Worm (Caenorhabditis elegans) whole organism, late embryonic: ENCODE results near the gene C24D10.6.
A peak's percentile ranks its signal among the peaks of the same experiment; 100 is the strongest.

ENCODE experiments used
- K02D7.2 ChIP-seq: sonication (generic microtip); optimal IDR thresholded peaks from 2 replicates; lab custom pipeline; 2017; ENCODE audit warnings: mild to moderate bottlenecking, missing genetic modification characterization, missing compliant biosample characterization
- K09A11.1 ChIP-seq: sonication (generic microtip); optimal IDR thresholded peaks from 2 replicates; lab custom pipeline; 2017; ENCODE audit warnings: antibody characterized with exemption, mild to moderate bottlenecking, missing genetic modification characterization, missing compliant biosample characterization; ENCODE audit not compliant: insufficient read depth
- T23F11.4 ChIP-seq: fragments of 200-800 bp; sonication (Bioruptor generic); optimal IDR thresholded peaks from 2 replicates; lab custom pipeline; 2018; ENCODE audit warnings: mild to moderate bottlenecking, missing genetic modification characterization, missing compliant biosample characterization
- Y22D7AL.16 ChIP-seq: sonication (generic microtip); optimal IDR thresholded peaks from 2 replicates; lab custom pipeline; 2016; ENCODE audit warnings: missing genetic modification characterization, missing compliant biosample characterization
- ahr-1 ChIP-seq: sonication (generic microtip); optimal IDR thresholded peaks from 2 replicates; lab custom pipeline; 2016; ENCODE audit warnings: missing genetic modification characterization, missing compliant biosample characterization
- ceh-14 ChIP-seq: sonication (generic microtip); optimal IDR thresholded peaks from 2 replicates; lab custom pipeline; 2016; ENCODE audit warnings: missing genotype, missing genetic modification characterization, missing compliant biosample characterization
- ceh-18 ChIP-seq: sonication (generic microtip); optimal IDR thresholded peaks from 2 replicates; lab custom pipeline; 2016; ENCODE audit warnings: missing genetic modification characterization, missing compliant biosample characterization
- ceh-22 ChIP-seq: sonication (generic microtip); optimal IDR thresholded peaks from 2 replicates; lab custom pipeline; 2017; ENCODE audit warnings: missing biosample characterization, missing genetic modification characterization
- ceh-30 ChIP-seq: fragments of 150-350 bp; optimal IDR thresholded peaks from 2 replicates; lab custom pipeline; 2014; ENCODE audit warnings: missing biosample characterization, missing genetic modification characterization
- ceh-31 ChIP-seq: sonication (generic microtip); optimal IDR thresholded peaks from 2 replicates; lab custom pipeline; 2016; ENCODE audit warnings: missing genetic modification characterization, missing compliant biosample characterization
- ceh-34 ChIP-seq: sonication (generic microtip); optimal IDR thresholded peaks from 2 replicates; lab custom pipeline; 2016; ENCODE audit warnings: mild to moderate bottlenecking, missing genetic modification characterization, missing compliant biosample characterization
- ceh-45 ChIP-seq: fragments of 200-800 bp; sonication (Bioruptor generic); IDR thresholded peaks from 2 replicates; pipeline ENCODE4 v1.3.6; 2022; ENCODE audit warnings: missing genetic modification reagents, missing genetic modification characterization, missing compliant biosample characterization
- ceh-48 ChIP-seq: sonication (generic microtip); optimal IDR thresholded peaks from 2 replicates; lab custom pipeline; 2016; ENCODE audit warnings: missing genetic modification characterization, inconsistent platforms, missing compliant biosample characterization
- ceh-6 ChIP-seq: fragments of 200-800 bp; sonication (Bioruptor generic); optimal IDR thresholded peaks from 2 replicates; lab custom pipeline; 2018; ENCODE audit warnings: mild to moderate bottlenecking, missing genetic modification characterization, missing compliant biosample characterization
- ceh-9 ChIP-seq: sonication (generic microtip); optimal IDR thresholded peaks from 2 replicates; lab custom pipeline; 2016; ENCODE audit warnings: mild to moderate bottlenecking, missing genetic modification characterization, inconsistent platforms, missing compliant biosample characterization
- che-1 ChIP-seq: sonication (generic microtip); optimal IDR thresholded peaks from 2 replicates; lab custom pipeline; 2016; ENCODE audit warnings: mild to moderate bottlenecking, missing genetic modification characterization, missing compliant biosample characterization
- dve-1 ChIP-seq: sonication (generic microtip); optimal IDR thresholded peaks from 2 replicates; lab custom pipeline; 2017; ENCODE audit warnings: antibody characterized with exemption, mild to moderate bottlenecking, missing genetic modification characterization, missing compliant biosample characterization
- elt-2 ChIP-seq: sonication (generic microtip); optimal IDR thresholded peaks from 2 replicates; lab custom pipeline; 2016; ENCODE audit warnings: missing genetic modification reagents, missing genetic modification characterization, missing compliant biosample characterization
- elt-4 ChIP-seq: sonication (generic microtip); optimal IDR thresholded peaks from 2 replicates; lab custom pipeline; 2016; ENCODE audit warnings: missing genetic modification characterization, missing compliant biosample characterization
- ets-4 ChIP-seq: sonication (generic microtip); optimal IDR thresholded peaks from 2 replicates; lab custom pipeline; 2016; ENCODE audit warnings: missing genetic modification characterization, missing compliant biosample characterization
- eyg-1 ChIP-seq: sonication (generic microtip); optimal IDR thresholded peaks from 2 replicates; lab custom pipeline; 2016; ENCODE audit warnings: missing genotype, missing genetic modification characterization, missing compliant biosample characterization
- fax-1 ChIP-seq: sonication (generic microtip); optimal IDR thresholded peaks from 2 replicates; lab custom pipeline; 2016; ENCODE audit warnings: missing genotype, missing genetic modification characterization, missing compliant biosample characterization
- fkh-6 ChIP-seq: sonication (generic microtip); optimal IDR thresholded peaks from 2 replicates; lab custom pipeline; 2016; ENCODE audit warnings: missing genetic modification characterization, missing compliant biosample characterization
- hlh-15 ChIP-seq: sonication (generic microtip); optimal IDR thresholded peaks from 2 replicates; lab custom pipeline; 2016; ENCODE audit warnings: missing genetic modification characterization, missing compliant biosample characterization
- hlh-6 ChIP-seq: sonication (generic microtip); optimal IDR thresholded peaks from 2 replicates; lab custom pipeline; 2016; ENCODE audit warnings: missing genotype, missing genetic modification characterization, missing compliant biosample characterization
- hlh-8 ChIP-seq: sonication (generic microtip); optimal IDR thresholded peaks from 2 replicates; lab custom pipeline; 2016; ENCODE audit warnings: missing genotype, missing genetic modification characterization, missing compliant biosample characterization
- lin-11 ChIP-seq: fragments of 200-800 bp; sonication (Bioruptor generic); optimal IDR thresholded peaks from 2 replicates; lab custom pipeline; 2018; ENCODE audit warnings: mild to moderate bottlenecking, missing genetic modification characterization, missing compliant biosample characterization
- madf-2 ChIP-seq: sonication (generic microtip); optimal IDR thresholded peaks from 2 replicates; lab custom pipeline; 2017; ENCODE audit warnings: missing genetic modification characterization, missing compliant biosample characterization
- mec-3 ChIP-seq: sonication (generic microtip); optimal IDR thresholded peaks from 2 replicates; lab custom pipeline; 2016; ENCODE audit warnings: borderline replicate concordance, missing genetic modification characterization, missing compliant biosample characterization
- nfya-1 ChIP-seq: sonication (generic microtip); optimal IDR thresholded peaks from 2 replicates; lab custom pipeline; 2017; ENCODE audit warnings: missing genetic modification characterization, mild to moderate bottlenecking, missing compliant biosample characterization, antibody characterized with exemption, moderate library complexity
- nhr-11 ChIP-seq: fragments of 150-350 bp; optimal IDR thresholded peaks from 2 replicates; lab custom pipeline; 2014; ENCODE audit warnings: missing biosample characterization, missing genetic modification characterization
- nhr-232 ChIP-seq: sonication (generic microtip); optimal IDR thresholded peaks from 2 replicates; lab custom pipeline; 2016; ENCODE audit warnings: missing genetic modification characterization, missing compliant biosample characterization
- pat-9 ChIP-seq: fragments of 200-800 bp; sonication (Bioruptor generic); optimal IDR thresholded peaks from 2 replicates; lab custom pipeline; 2018; ENCODE audit warnings: mild to moderate bottlenecking, missing genetic modification characterization, moderate library complexity, missing compliant biosample characterization
- pha-4 ChIP-seq: fragments of 150-350 bp; optimal IDR thresholded peaks from 2 replicates; lab custom pipeline; 2018; ENCODE audit warnings: missing biosample characterization, missing genetic modification reagents, missing genetic modification characterization
- pqm-1 ChIP-seq: sonication (generic microtip); optimal IDR thresholded peaks from 2 replicates; lab custom pipeline; 2016; ENCODE audit warnings: missing genetic modification characterization, missing compliant biosample characterization
- pros-1 ChIP-seq: fragments of 150-350 bp; optimal IDR thresholded peaks from 2 replicates; lab custom pipeline; 2014; ENCODE audit warnings: missing biosample characterization, missing genetic modification reagents, missing genetic modification characterization
- ref-2 ChIP-seq: sonication (generic microtip); optimal IDR thresholded peaks from 2 replicates; lab custom pipeline; 2016; ENCODE audit warnings: missing genetic modification characterization, missing compliant biosample characterization
- rnt-1 ChIP-seq: sonication (generic microtip); optimal IDR thresholded peaks from 2 replicates; lab custom pipeline; 2016; ENCODE audit warnings: missing genetic modification characterization, missing compliant biosample characterization
- sdc-2 ChIP-seq: sonication (generic microtip); optimal IDR thresholded peaks from 2 replicates; lab custom pipeline; 2016; ENCODE audit warnings: missing genotype, missing genetic modification characterization, missing compliant biosample characterization
- sox-4 ChIP-seq: sonication (generic microtip); optimal IDR thresholded peaks from 2 replicates; lab custom pipeline; 2017; ENCODE audit warnings: mild to moderate bottlenecking, missing genetic modification characterization, inconsistent platforms, missing compliant biosample characterization
- syd-9 ChIP-seq: sonication (generic microtip); optimal IDR thresholded peaks from 2 replicates; lab custom pipeline; 2016; ENCODE audit warnings: mild to moderate bottlenecking, missing genetic modification characterization, moderate library complexity, missing compliant biosample characterization
- tbx-2 ChIP-seq: sonication (generic microtip); optimal IDR thresholded peaks from 2 replicates; lab custom pipeline; 2016; ENCODE audit warnings: missing genetic modification characterization, missing compliant biosample characterization
- unc-42 ChIP-seq: sonication (generic microtip); optimal IDR thresholded peaks from 2 replicates; lab custom pipeline; 2016; ENCODE audit warnings: missing genotype, missing genetic modification characterization, missing compliant biosample characterization
- unc-55 ChIP-seq: sonication (generic microtip); optimal IDR thresholded peaks from 2 replicates; lab custom pipeline; 2017; ENCODE audit warnings: missing biosample characterization, missing genetic modification reagents, missing genetic modification characterization
- zip-5 ChIP-seq: sonication (generic microtip); optimal IDR thresholded peaks from 2 replicates; lab custom pipeline; 2016; ENCODE audit warnings: missing genetic modification characterization, missing compliant biosample characterization
- ztf-16 ChIP-seq: sonication (generic microtip); optimal IDR thresholded peaks from 2 replicates; lab custom pipeline; 2017; ENCODE audit warnings: missing genetic modification characterization, missing compliant biosample characterization

Gene C24D10.6

DNA sequence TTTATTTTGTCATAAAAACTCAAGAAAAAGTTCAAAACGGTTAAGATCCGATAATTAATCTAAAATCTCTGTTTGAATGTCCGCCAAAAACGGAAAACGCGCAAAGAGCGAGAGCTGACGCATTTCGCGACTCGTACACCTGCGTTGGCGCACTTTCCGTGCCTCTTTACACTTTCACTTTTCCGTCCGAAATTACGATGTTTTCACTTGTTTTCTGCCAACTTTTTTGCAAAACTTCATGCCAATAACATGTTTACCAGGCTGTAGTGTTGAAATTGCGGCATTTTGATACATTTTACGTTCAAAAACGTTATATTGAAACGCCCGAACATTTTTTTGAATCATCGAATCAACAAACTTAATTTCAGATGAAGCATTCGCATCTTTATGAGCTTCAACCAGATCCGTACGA lies 23.7 kb upstream of the C24D10.6 start, which contains the start of gene W03F8.4 (continued):
- TF ChIP-seq ceh-18 (tag; lab: Kevin White, UChicago) (peak; percentile 53), hlh-6 (tag; lab: Kevin White, UChicago) (no peak), syd-9 (tag; lab: Kevin White, UChicago) (no peak), ceh-48 (tag; lab: Kevin White, UChicago) (no peak), che-1 (tag; lab: Kevin White, UChicago) (peak; percentile 37), ceh-6 (no peak), sdc-2 (tag; lab: Kevin White, UChicago) (peak; percentile 16), ceh-31 (tag; lab: Kevin White, UChicago) (peak; percentile 77), pat-9 (tag; lab: Kevin White, UChicago) (peak; percentile 30), dve-1 (no peak), hlh-15 (no peak), madf-2 (peak; percentile 34), nfya-1 (tag; lab: Kevin White, UChicago) (peak; percentile 76), lin-11 (tag; lab: Kevin White, UChicago) (peak; percentile 26), pros-1 (tag; lab: Kevin White, UChicago) (peak; percentile 31), fax-1 (tag; lab: Kevin White, UChicago) (no peak), ceh-22 (tag; lab: Kevin White, UChicago) (no peak), fkh-6 (no peak), zip-5 (tag; lab: Kevin White, UChicago) (peak; percentile 12), K02D7.2 (peak; percentile 37)
- TF ChIP-seq, all 69 proteins: peak for 27

DNA sequence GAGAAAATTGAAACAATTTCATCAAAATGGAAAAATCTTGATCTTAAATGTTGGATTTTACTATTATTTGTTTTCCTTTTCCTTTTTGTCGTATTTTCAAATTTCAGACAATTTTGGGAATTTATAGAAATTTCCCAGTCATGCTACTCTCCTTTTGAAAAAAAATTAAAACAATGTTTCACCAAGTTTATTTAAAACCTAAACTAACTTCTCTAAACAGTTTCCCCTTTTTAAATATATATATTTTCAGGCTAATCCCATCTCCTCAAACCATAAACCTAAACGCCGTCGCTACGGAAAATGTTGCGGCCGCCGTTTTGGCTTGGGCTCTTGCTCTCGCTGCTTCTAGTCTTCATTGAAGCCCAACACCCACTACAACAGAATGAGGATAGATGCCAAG lies 13.0 kb upstream of the C24D10.6 start, which contains the start of gene lam-1:
lam-1 (plus strand) TSS at position 301 of the 400 bp plus-strand sequence.
- TF ChIP-seq che-1 (tag; lab: Kevin White, UChicago): no peak
- no peak for TF ChIP-seq ceh-9 (tag; lab: Kevin White, UChicago)

DNA sequence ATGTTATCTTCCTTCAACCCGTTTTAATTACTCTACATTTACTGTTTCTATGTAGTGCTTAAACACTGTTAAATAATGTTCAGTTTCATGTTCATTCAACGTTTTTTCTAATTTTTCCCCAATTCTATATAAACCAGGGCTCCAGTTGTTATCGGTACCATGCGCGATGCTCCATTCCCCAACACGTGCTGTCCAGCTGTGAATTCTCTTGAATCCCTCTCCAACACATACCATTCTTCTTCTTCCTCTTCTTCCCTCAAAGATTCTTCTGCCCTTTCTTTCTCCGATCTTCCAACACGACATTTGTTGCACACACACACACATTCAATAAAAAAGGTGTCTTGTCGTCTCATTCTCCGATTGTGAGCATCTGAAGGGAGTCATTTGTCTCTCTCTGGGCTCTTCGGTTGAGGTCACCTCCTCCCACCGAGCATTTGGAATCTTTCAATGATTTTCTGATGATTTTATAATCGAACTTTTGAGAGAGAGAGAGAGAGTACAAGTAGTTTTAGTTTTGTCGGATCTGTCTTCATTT lies 12.0 kb upstream of the C24D10.6 start:
- TF ChIP-seq ztf-16 (tag; lab: Kevin White, UChicago) (no peak), hlh-8 (tag; lab: Kevin White, UChicago) (peak; percentile 95)

DNA sequence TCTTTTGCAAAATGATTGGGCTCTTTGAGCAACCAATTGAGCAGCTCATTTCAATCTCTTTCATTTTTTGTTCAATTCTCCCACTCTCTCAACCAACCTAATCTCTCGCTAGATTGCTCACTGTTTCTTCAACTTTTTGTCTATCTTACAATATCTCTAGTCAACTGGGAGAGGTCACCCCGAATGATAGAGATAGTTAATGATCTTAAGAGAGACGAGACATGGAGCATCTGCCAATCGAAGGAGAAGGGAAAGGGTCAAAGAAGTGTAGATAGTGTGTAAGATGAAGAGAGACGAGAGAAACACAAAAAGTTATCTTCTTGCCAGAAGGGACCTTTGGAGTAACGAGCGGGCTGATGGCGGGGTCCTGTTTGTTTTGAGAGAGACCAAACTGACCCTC lies 9.3 kb upstream of the C24D10.6 start:
- TF ChIP-seq mec-3 (tag; lab: Kevin White, UChicago) (no peak), pros-1 (tag; lab: Kevin White, UChicago) (no peak), pha-4 (no peak), nhr-232 (no peak), T23F11.4 (GFP tag; lab: Kevin White, UChicago) (no peak), nhr-11 (tag; lab: Kevin White, UChicago) (no peak), K09A11.1 (tag; lab: Kevin White, UChicago) (no peak), fkh-6 (no peak), elt-4 (no peak), ref-2 (peak; percentile 16), tbx-2 (peak; percentile 12), ceh-45 (GFP tag; lab: Robert Waterston, UW) (no peak), nfya-1 (tag; lab: Kevin White, UChicago) (peak; percentile 74), elt-2 (tag; lab: Kevin White, UChicago) (peak; percentile 14), che-1 (tag; lab: Kevin White, UChicago) (no peak), ets-4 (tag; lab: Kevin White, UChicago) (no peak), sox-4 (no peak), ceh-14 (tag; lab: Kevin White, UChicago) (no peak), hlh-6 (tag; lab: Kevin White, UChicago) (no peak), eyg-1 (tag; lab: Kevin White, UChicago) (no peak), unc-42 (tag; lab: Kevin White, UChicago) (no peak), ceh-9 (tag; lab: Kevin White, UChicago) (no peak), Y22D7AL.16 (tag; lab: Kevin White, UChicago) (no peak), ceh-30 (tag; lab: Kevin White, UChicago) (no peak), ceh-34 (tag; lab: Kevin White, UChicago) (no peak), pqm-1 (tag; lab: Kevin White, UChicago) (no peak), lin-11 (tag; lab: Kevin White, UChicago) (no peak), ceh-18 (tag; lab: Kevin White, UChicago) (peak; percentile 50), rnt-1 (tag; lab: Kevin White, UChicago) (no peak), ahr-1 (no peak), ceh-48 (tag; lab: Kevin White, UChicago) (no peak), unc-55 (GFP tag; lab: Kevin White, UChicago) (peak; percentile 58), ceh-6 (no peak)
